Worm (Caenorhabditis elegans) whole organism, early embryonic: ENCODE measurements around the gene K08F11.1.

Experiments
- B0310.2 ChIP-seq: sonication (generic microtip); optimal IDR thresholded peaks from 2 replicates; lab custom pipeline; 2016; ENCODE audit warnings: mild to moderate bottlenecking, missing genetic modification characterization, missing compliant biosample characterization
- F13C5.2 ChIP-seq: sonication (generic microtip); optimal IDR thresholded peaks from 2 replicates; lab custom pipeline; 2017; ENCODE audit warnings: mild to moderate bottlenecking, missing genetic modification characterization, inconsistent platforms, missing compliant biosample characterization
- aly-1 ChIP-seq: sonication (generic microtip); optimal IDR thresholded peaks from 2 replicates; lab custom pipeline; 2016; ENCODE audit warnings: missing genetic modification characterization, missing compliant biosample characterization
- ama-1 ChIP-seq: fragments of 150-350 bp; optimal IDR thresholded peaks from 2 replicates; lab custom pipeline; 2014
- ceh-13 ChIP-seq: fragments of 200-800 bp; sonication (Bioruptor generic); optimal IDR thresholded peaks from 2 replicates; lab custom pipeline; 2018; ENCODE audit warnings: mild to moderate bottlenecking, missing genetic modification characterization, missing compliant biosample characterization
- ceh-36 ChIP-seq: sonication (generic microtip); optimal IDR thresholded peaks from 2 replicates; lab custom pipeline; 2016; ENCODE audit warnings: missing genetic modification characterization, inconsistent platforms, missing compliant biosample characterization
- ets-7 ChIP-seq: sonication (generic microtip); optimal IDR thresholded peaks from 2 replicates; lab custom pipeline; 2016; ENCODE audit warnings: missing genotype, missing genetic modification characterization, missing compliant biosample characterization
- flt-1 ChIP-seq: fragments of 200-800 bp; sonication (Bioruptor generic); IDR thresholded peaks from 2 replicates; pipeline ENCODE4 v1.3.6; 2022; ENCODE audit warnings: missing genetic modification characterization, missing compliant biosample characterization
- hmbx-1 ChIP-seq: sonication (generic microtip); optimal IDR thresholded peaks from 2 replicates; lab custom pipeline; 2016; ENCODE audit warnings: mild to moderate bottlenecking, missing genetic modification characterization, missing compliant biosample characterization
- hnd-1 ChIP-seq: sonication (generic microtip); optimal IDR thresholded peaks from 2 replicates; lab custom pipeline; 2016; ENCODE audit warnings: missing genetic modification characterization, missing compliant biosample characterization
- pes-1 ChIP-seq: fragments of 200-800 bp; sonication (Bioruptor generic); IDR thresholded peaks from 2 replicates; pipeline ENCODE4 v1.3.6; 2022; ENCODE audit warnings: missing genetic modification reagents, missing genetic modification characterization, missing compliant biosample characterization
- sea-1 ChIP-seq: fragments of 200-800 bp; sonication (Bioruptor generic); conservative IDR thresholded peaks from 2 replicates; pipeline ENCODE4 v1.3.6; 2022; ENCODE audit warnings: missing genetic modification characterization, missing compliant biosample characterization
- tbx-11 ChIP-seq: fragments of 200-800 bp; sonication (Bioruptor generic); IDR thresholded peaks from 2 replicates; pipeline ENCODE4 v1.3.6; 2022; ENCODE audit warnings: missing genetic modification characterization, missing compliant biosample characterization
- tbx-37 ChIP-seq: fragments of 200-800 bp; sonication (Bioruptor generic); conservative IDR thresholded peaks from 2 replicates; pipeline ENCODE4 v1.3.6; 2022; ENCODE audit warnings: missing genetic modification reagents, missing genetic modification characterization, missing compliant biosample characterization
- tra-4 ChIP-seq: sonication (generic microtip); optimal IDR thresholded peaks from 2 replicates; lab custom pipeline; 2017; ENCODE audit warnings: missing genetic modification characterization, missing compliant biosample characterization

Gene K08F11.1

ce11 chrIV:4764422-4764821 is 39.8 kb downstream of the K08F11.1 start, which contains the start of gene npp-26:
TSS of gene npp-26 (plus strand) at chrIV:4764722.
- no peak for TF ChIP-seq ets-7 (tag; lab: Kevin White, UChicago)
- no peak for TF ChIP-seq ama-1 (lab: Kevin White, UChicago)
- no peak for TF ChIP-seq hnd-1
- TF ChIP-seq pes-1 (GFP tag; lab: Robert Waterston, UW) = no peak
- no peak for TF ChIP-seq tbx-37 (GFP tag; lab: Robert Waterston, UW)
- no peak for TF ChIP-seq ceh-36 (tag; lab: Kevin White, UChicago)
- no peak for TF ChIP-seq hmbx-1 (tag; lab: Kevin White, UChicago)
- no peak for TF ChIP-seq aly-1 (tag; lab: Kevin White, UChicago)
- no peak for TF ChIP-seq tra-4 (tag; lab: Kevin White, UChicago)
- no peak for TF ChIP-seq F13C5.2
- no peak for TF ChIP-seq ceh-13 (GFP tag; lab: Kevin White, UChicago)
- no peak for TF ChIP-seq flt-1 (GFP tag; lab: Robert Waterston, UW)
- no peak for TF ChIP-seq B0310.2 (tag; lab: Kevin White, UChicago)
- no peak for TF ChIP-seq tbx-11
- TF ChIP-seq sea-1 (GFP tag; lab: Robert Waterston, UW) = no peak

- TF ChIP-seq hmbx-1 (tag; lab: Kevin White, UChicago) (no peak), aly-1 (tag; lab: Kevin White, UChicago) (no peak), ama-1 (lab: Kevin White, UChicago) (no peak), pes-1 (GFP tag; lab: Robert Waterston, UW) (no peak), tbx-37 (GFP tag; lab: Robert Waterston, UW) (no peak), B0310.2 (tag; lab: Kevin White, UChicago) (no peak)
Measured at ce11 chrIV:4771792-4772191, 47.1 kb downstream of the K08F11.1 start, which contains the start of gene R11E3.2. TSS of gene R11E3.2 (plus strand) at chrIV:4772092.
